Worm (Caenorhabditis elegans) whole organism, young adult: ENCODE measurements around the gene gck-4.

Experiments
- B0019.2 ChIP-seq: fragments of 200-800 bp; sonication (Bioruptor generic); conservative IDR thresholded peaks from 2 replicates; pipeline ENCODE4 v1.3.6; 2022; ENCODE audit warnings: missing genetic modification reagents, missing genetic modification characterization, missing compliant biosample characterization
- C06A6.2 ChIP-seq: fragments of 200-800 bp; sonication (Bioruptor generic); conservative IDR thresholded peaks from 2 replicates; pipeline ENCODE4 v1.3.6; 2022; ENCODE audit warnings: missing genetic modification characterization, missing compliant biosample characterization
- F10E7.11 ChIP-seq: sonication (generic microtip); optimal IDR thresholded peaks from 2 replicates; lab custom pipeline; 2017; ENCODE audit warnings: mild to moderate bottlenecking, missing genetic modification characterization, moderate library complexity, missing compliant biosample characterization
- F33H1.4 ChIP-seq: fragments of 200-800 bp; sonication (Bioruptor generic); IDR thresholded peaks from 2 replicates; pipeline ENCODE4 v1.3.6; 2022; ENCODE audit warnings: missing genetic modification reagents, missing genetic modification characterization, missing compliant biosample characterization
- F37B4.10 ChIP-seq: fragments of 200-800 bp; sonication (Bioruptor generic); IDR thresholded peaks from 2 replicates; pipeline ENCODE4 v1.3.6; 2022; ENCODE audit warnings: missing genetic modification characterization, missing compliant biosample characterization
- F55B11.4 ChIP-seq: sonication (generic microtip); optimal IDR thresholded peaks from 2 replicates; lab custom pipeline; 2016; ENCODE audit warnings: missing compliant biosample characterization, missing genetic modification characterization, borderline replicate concordance; ENCODE audit not compliant: insufficient read depth
- F57C9.4 ChIP-seq: sonication (generic microtip); optimal IDR thresholded peaks from 2 replicates; lab custom pipeline; 2017; ENCODE audit warnings: mild to moderate bottlenecking, missing genetic modification characterization, missing compliant biosample characterization
- K12H6.12 ChIP-seq: fragments of 200-800 bp; sonication (Bioruptor generic); optimal IDR thresholded peaks from 2 replicates; lab custom pipeline; 2018; ENCODE audit warnings: mild to moderate bottlenecking, missing genetic modification characterization, missing compliant biosample characterization
- Y53F4B.3 ChIP-seq: fragments of 200-800 bp; sonication (Bioruptor generic); IDR thresholded peaks from 2 replicates; pipeline ENCODE4 v1.3.6; 2022; ENCODE audit warnings: missing genetic modification reagents, missing genetic modification characterization, missing compliant biosample characterization
- ZK185.1 ChIP-seq: sonication (generic microtip); optimal IDR thresholded peaks from 2 replicates; lab custom pipeline; 2016; ENCODE audit warnings: mild to moderate bottlenecking, missing genetic modification characterization, missing compliant biosample characterization; ENCODE audit not compliant: poor library complexity, severe bottlenecking
- aptf-2 ChIP-seq: fragments of 200-800 bp; sonication (Bioruptor generic); conservative IDR thresholded peaks from 2 replicates; pipeline ENCODE4 v1.3.6; 2022; ENCODE audit warnings: missing genetic modification reagents, missing genetic modification characterization, missing compliant biosample characterization
- aptf-3 ChIP-seq: fragments of 200-800 bp; sonication (Bioruptor generic); IDR thresholded peaks from 2 replicates; pipeline ENCODE4 v1.3.6; 2022; ENCODE audit warnings: missing genetic modification characterization, missing compliant biosample characterization
- attf-5 ChIP-seq: fragments of 200-800 bp; sonication (Bioruptor generic); optimal IDR thresholded peaks from 2 replicates; lab custom pipeline; 2018; ENCODE audit warnings: mild to moderate bottlenecking, missing genetic modification characterization, missing compliant biosample characterization
- attf-6 ChIP-seq: fragments of 200-800 bp; sonication (Bioruptor generic); IDR thresholded peaks from 2 replicates; pipeline ENCODE4 v1.3.6; 2022; ENCODE audit warnings: missing genetic modification reagents, missing genetic modification characterization, missing compliant biosample characterization
- bed-2 ChIP-seq: fragments of 200-800 bp; sonication (Bioruptor generic); IDR thresholded peaks from 2 replicates; pipeline ENCODE4 v1.3.6; 2022; ENCODE audit warnings: missing genetic modification reagents, missing genetic modification characterization, missing compliant biosample characterization
- ceh-27 ChIP-seq: fragments of 200-800 bp; sonication (Bioruptor generic); optimal IDR thresholded peaks from 2 replicates; lab custom pipeline; 2018; ENCODE audit warnings: mild to moderate bottlenecking, missing genetic modification characterization, moderate library complexity, missing compliant biosample characterization
- ceh-40 ChIP-seq: fragments of 200-800 bp; sonication (Bioruptor generic); IDR thresholded peaks from 2 replicates; pipeline ENCODE4 v1.3.6; 2022; ENCODE audit warnings: missing genetic modification characterization, missing compliant biosample characterization
- die-1 ChIP-seq: sonication (generic microtip); optimal IDR thresholded peaks from 2 replicates; lab custom pipeline; 2016; ENCODE audit warnings: missing genotype, mild to moderate bottlenecking, missing genetic modification characterization, missing compliant biosample characterization
- dox-1 ChIP-seq: fragments of 200-800 bp; sonication (Bioruptor generic); IDR thresholded peaks from 2 replicates; pipeline ENCODE4 v1.3.6; 2022; ENCODE audit warnings: missing genetic modification reagents, missing genetic modification characterization, missing compliant biosample characterization
- dpff-1 ChIP-seq: sonication (generic microtip); optimal IDR thresholded peaks from 2 replicates; lab custom pipeline; 2017; ENCODE audit warnings: mild to moderate bottlenecking, missing genetic modification characterization, missing compliant biosample characterization
- dpl-1 ChIP-seq: fragments of 150-350 bp; optimal IDR thresholded peaks from 2 replicates; lab custom pipeline; 2014; ENCODE audit warnings: missing biosample characterization, missing genetic modification reagents, missing genetic modification characterization
- egl-18 ChIP-seq: fragments of 200-800 bp; sonication (Bioruptor generic); IDR thresholded peaks from 2 replicates; pipeline ENCODE4 v1.3.6; 2022; ENCODE audit warnings: missing genetic modification reagents, missing genetic modification characterization, missing compliant biosample characterization
- ekl-4 ChIP-seq: fragments of 200-800 bp; sonication (Bioruptor generic); IDR thresholded peaks from 2 replicates; pipeline ENCODE4 v1.3.6; 2022; ENCODE audit warnings: missing genetic modification reagents, missing genetic modification characterization, missing compliant biosample characterization
- ets-4 ChIP-seq: fragments of 200-800 bp; sonication (Bioruptor generic); optimal IDR thresholded peaks from 2 replicates; lab custom pipeline; 2018; ENCODE audit warnings: mild to moderate bottlenecking, missing genetic modification characterization, missing compliant biosample characterization
- fkh-3 ChIP-seq: sonication (generic microtip); optimal IDR thresholded peaks from 2 replicates; lab custom pipeline; 2016; ENCODE audit warnings: mild to moderate bottlenecking, missing genetic modification characterization, missing compliant biosample characterization
- hlh-12 ChIP-seq: sonication (generic microtip); optimal IDR thresholded peaks from 2 replicates; lab custom pipeline; 2016; ENCODE audit warnings: missing genetic modification characterization, missing compliant biosample characterization
- hlh-26 ChIP-seq: fragments of 200-800 bp; sonication (Bioruptor generic); conservative IDR thresholded peaks from 2 replicates; pipeline ENCODE4 v1.3.6; 2022; ENCODE audit warnings: missing genetic modification reagents, missing genetic modification characterization, missing compliant biosample characterization
- hmg-20 ChIP-seq: fragments of 200-800 bp; sonication (Bioruptor generic); IDR thresholded peaks from 2 replicates; pipeline ENCODE4 v1.3.6; 2022; ENCODE audit warnings: missing genetic modification reagents, missing genetic modification characterization, missing compliant biosample characterization
- hsf-1 ChIP-seq: fragments of 200-800 bp; sonication (Bioruptor generic); IDR thresholded peaks from 2 replicates; pipeline ENCODE4 v1.3.6; 2022; ENCODE audit warnings: missing genetic modification reagents, missing genetic modification characterization, missing compliant biosample characterization
- lag-1 ChIP-seq: fragments of 200-800 bp; sonication (Bioruptor generic); IDR thresholded peaks from 2 replicates; pipeline ENCODE4 v1.3.6; 2022; ENCODE audit warnings: missing genetic modification reagents, missing genetic modification characterization, missing compliant biosample characterization
- let-607 ChIP-seq, 2 experiments: fragments of 200-800 bp in 1 of 2; sonication (Bioruptor generic) in 1 of 2; sonication (generic microtip) in 1 of 2; optimal IDR thresholded peaks; 2 replicates each; lab custom pipeline; 2016 to 2018; ENCODE audit warnings: mild to moderate bottlenecking in 2 of 2, missing compliant biosample characterization in 2 of 2, missing genetic modification characterization in 2 of 2, moderate library complexity in 2 of 2, missing genotype in 1 of 2
- lin-35 ChIP-seq, 3 experiments: fragments of 150-350 bp in 2 of 3; sonication (generic microtip) in 1 of 3; optimal IDR thresholded peaks; 2 replicates each; lab custom pipeline; 2014 to 2018; ENCODE audit warnings: missing biosample characterization in 3 of 3, missing genetic modification characterization in 3 of 3, missing genetic modification reagents in 3 of 3
- lin-54 ChIP-seq: fragments of 200-800 bp; sonication (Bioruptor generic); optimal IDR thresholded peaks from 2 replicates; lab custom pipeline; 2018; ENCODE audit warnings: mild to moderate bottlenecking, missing genetic modification characterization, missing compliant biosample characterization
- lsl-1 ChIP-seq: fragments of 200-800 bp; sonication (Bioruptor generic); optimal IDR thresholded peaks from 2 replicates; lab custom pipeline; 2018; ENCODE audit warnings: mild to moderate bottlenecking, missing genetic modification characterization, moderate library complexity, missing compliant biosample characterization
- madf-10 ChIP-seq: sonication (generic microtip); optimal IDR thresholded peaks from 2 replicates; lab custom pipeline; 2016; ENCODE audit warnings: mild to moderate bottlenecking, missing genetic modification characterization, missing compliant biosample characterization
- mes-4 ChIP-seq: sonication (generic microtip); optimal IDR thresholded peaks from 2 replicates; lab custom pipeline; 2016; ENCODE audit warnings: missing genotype, missing genetic modification characterization, missing compliant biosample characterization
- nfya-1 ChIP-seq: sonication (generic microtip); optimal IDR thresholded peaks from 2 replicates; lab custom pipeline; 2017; ENCODE audit warnings: antibody characterized with exemption, missing compliant biosample characterization, missing genetic modification characterization, borderline replicate concordance; ENCODE audit not compliant: insufficient read depth
- nfya-2 ChIP-seq: fragments of 200-800 bp; sonication (Bioruptor generic); IDR thresholded peaks from 2 replicates; pipeline ENCODE4 v1.3.6; 2022; ENCODE audit warnings: missing genetic modification reagents, missing genetic modification characterization, missing compliant biosample characterization
- nhr-120 ChIP-seq: fragments of 200-800 bp; sonication (Bioruptor generic); IDR thresholded peaks from 2 replicates; pipeline ENCODE4 v1.3.6; 2022; ENCODE audit warnings: missing genetic modification characterization, missing compliant biosample characterization
- sea-2 ChIP-seq: fragments of 200-800 bp; sonication (Bioruptor generic); IDR thresholded peaks from 2 replicates; pipeline ENCODE4 v1.3.6; 2022; ENCODE audit warnings: missing genetic modification characterization, missing compliant biosample characterization
- tbp1 ChIP-seq: fragments of 200-800 bp; sonication (Bioruptor generic); optimal IDR thresholded peaks from 2 replicates; lab custom pipeline; 2018; ENCODE audit warnings: mild to moderate bottlenecking, missing genetic modification characterization, missing compliant biosample characterization
- unc-130 ChIP-seq: sonication (generic microtip); optimal IDR thresholded peaks from 2 replicates; lab custom pipeline; 2016; ENCODE audit warnings: missing genetic modification reagents, missing genetic modification characterization, missing compliant biosample characterization
- xnd-1 ChIP-seq: sonication (generic microtip); optimal IDR thresholded peaks from 2 replicates; lab custom pipeline; 2016; ENCODE audit warnings: missing genotype, missing genetic modification reagents, missing genetic modification characterization, missing compliant biosample characterization
- zim-3 ChIP-seq: sonication (generic microtip); optimal IDR thresholded peaks from 2 replicates; lab custom pipeline; 2017; ENCODE audit warnings: mild to moderate bottlenecking, missing genetic modification characterization, moderate library complexity, missing compliant biosample characterization
- ztf-26 ChIP-seq: sonication (generic microtip); optimal IDR thresholded peaks from 2 replicates; lab custom pipeline; 2017; ENCODE audit warnings: missing genetic modification characterization, missing compliant biosample characterization

Gene gck-4

DNA sequence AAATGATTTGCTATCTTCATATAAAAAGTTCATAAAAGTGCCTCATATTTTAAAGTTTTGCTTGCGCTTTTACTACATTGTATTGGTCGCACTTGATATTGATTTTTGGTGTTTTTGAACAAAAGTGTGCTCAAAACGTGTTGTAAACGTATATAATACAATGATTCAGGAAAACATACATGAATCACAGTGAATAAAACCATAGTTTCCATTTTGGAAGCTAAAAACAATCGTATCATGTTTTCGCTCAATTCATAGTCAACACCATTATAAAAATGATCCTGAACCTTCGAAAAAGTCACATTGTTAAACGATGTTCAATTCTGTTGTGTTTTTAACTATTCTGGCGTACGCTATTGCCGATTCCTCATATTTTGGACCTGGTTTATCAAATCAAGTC is 29.7 kb upstream of the gck-4 start, which contains the start of gene C40C9.3:
C40C9.3 (plus strand) TSS at position 301 of the 400 bp plus-strand sequence.
- TF ChIP-seq mes-4 (tag; lab: Kevin White, UChicago) (no peak), F57C9.4 (no peak), F10E7.11 (tag; lab: Kevin White, UChicago) (no peak), die-1 (tag; lab: Kevin White, UChicago) (no peak), attf-5 (GFP tag; lab: Kevin White, UChicago) (no peak), aptf-2 (GFP tag; lab: Robert Waterston, UW) (no peak), hlh-26 (GFP tag; lab: Robert Waterston, UW) (no peak), fkh-3 (tag; lab: Kevin White, UChicago) (no peak), lsl-1 (GFP tag; lab: Kevin White, UChicago) (no peak), hlh-12 (no peak), lin-54 (GFP tag; lab: Kevin White, UChicago) (no peak), nfya-1 (tag; lab: Kevin White, UChicago) (no peak), C06A6.2 (GFP tag; lab: Robert Waterston, UW) (no peak), ztf-26 (tag; lab: Kevin White, UChicago) (no peak), sea-2 (GFP tag; lab: Robert Waterston, UW) (no peak), xnd-1 (tag; lab: Kevin White, UChicago) (no peak), madf-10 (no peak), unc-130 (GFP tag; lab: Kevin White, UChicago) (no peak), ceh-27 (no peak), ets-4 (GFP tag; lab: Kevin White, UChicago) (no peak)

DNA sequence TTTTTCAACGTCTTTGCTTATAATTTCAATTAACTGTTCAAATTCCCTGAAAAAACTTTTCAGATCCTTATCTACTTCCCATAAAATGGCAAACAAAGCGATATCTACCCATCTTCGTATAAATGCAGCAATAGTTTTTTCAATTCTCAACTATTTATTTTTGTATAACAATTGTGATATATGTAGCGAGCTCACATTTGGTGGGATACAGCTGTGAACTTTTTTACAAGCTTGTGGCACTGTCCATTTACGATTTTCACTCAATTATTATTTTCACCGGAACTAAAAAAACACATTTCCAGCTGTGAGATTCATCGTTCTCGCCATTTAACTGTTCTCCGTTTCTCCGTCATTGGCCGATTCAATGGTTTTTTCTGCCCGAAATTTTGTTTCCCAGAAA is 26.2 kb upstream of the gck-4 start, which contains the start of gene C40C9.4:
C40C9.4 (plus strand) TSS at position 301 of the 400 bp plus-strand sequence.
- TF ChIP-seq attf-6 (GFP tag; lab: Robert Waterston, UW) = no peak
- TF ChIP-seq C06A6.2 (GFP tag; lab: Robert Waterston, UW) = no peak
- TF ChIP-seq F55B11.4 = no peak

DNA sequence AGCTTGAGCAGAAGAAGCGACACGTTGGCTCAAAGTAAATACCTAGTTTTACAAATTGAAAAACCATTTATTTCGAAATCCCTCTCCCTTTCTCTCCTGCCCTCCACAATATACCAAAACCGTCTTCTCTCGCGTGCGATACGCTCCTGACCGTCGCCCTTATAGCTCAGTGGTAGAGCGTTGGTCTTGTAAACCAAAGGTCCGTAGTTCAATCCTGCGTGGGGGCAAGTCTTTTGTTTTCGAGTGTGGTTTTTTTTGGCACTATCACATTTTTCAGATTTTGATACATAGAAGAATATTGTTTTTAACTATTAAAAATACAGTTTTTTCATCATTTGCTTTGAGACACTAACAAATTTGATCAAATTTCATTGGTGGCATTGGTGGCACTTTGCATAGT is 23.4 kb upstream of the gck-4 start:
- TF ChIP-seq F33H1.4 (GFP tag; lab: Robert Waterston, UW) (no peak), K12H6.12 (tag; lab: Kevin White, UChicago) (peak; percentile 20), lin-35 (GFP tag; optimal IDR thresholded peaks at IDR 0.05; lab: Kevin White, UChicago) (peak in 1 of 3 experiments; percentile 53), ZK185.1 (peak; percentile 58), fkh-3 (tag; lab: Kevin White, UChicago) (no peak), die-1 (tag; lab: Kevin White, UChicago) (peak; percentile 87), ceh-40 (peak; percentile 85), zim-3 (tag; lab: Kevin White, UChicago) (no peak), dpff-1 (no peak), hlh-26 (GFP tag; lab: Robert Waterston, UW) (no peak), sea-2 (GFP tag; lab: Robert Waterston, UW) (no peak), B0019.2 (GFP tag; lab: Robert Waterston, UW) (no peak), hsf-1 (GFP tag; lab: Robert Waterston, UW) (0 out of 2 replicates have a peak, but pooled peaks have one; percentile 12), Y53F4B.3 (GFP tag; lab: Robert Waterston, UW) (no peak), dpl-1 (GFP tag; lab: Kevin White, UChicago) (no peak), xnd-1 (tag; lab: Kevin White, UChicago) (no peak), ekl-4 (GFP tag; lab: Robert Waterston, UW) (0 out of 2 replicates have a peak, but pooled peaks have one; percentile 28), tbp1 (GFP tag; lab: Kevin White, UChicago) (peak; percentile 91), aptf-3 (GFP tag; lab: Robert Waterston, UW) (peak; percentile 79; the same call in 1 of the 2 replicates), lag-1 (GFP tag; lab: Robert Waterston, UW) (no peak), nhr-120 (GFP tag; lab: Robert Waterston, UW) (no peak), egl-18 (GFP tag; lab: Robert Waterston, UW) (no peak), nfya-2 (GFP tag; lab: Robert Waterston, UW) (no peak), hmg-20 (GFP tag; lab: Robert Waterston, UW) (peak; percentile 57; the same call in 1 of the 2 replicates), dox-1 (GFP tag; lab: Robert Waterston, UW) (peak; percentile 80), ztf-26 (tag; lab: Kevin White, UChicago) (peak; percentile 10), bed-2 (GFP tag; lab: Robert Waterston, UW) (no peak), let-607 (tag; optimal IDR thresholded peaks at IDR 0.05; lab: Kevin White, UChicago) (peak in 1 of 2 experiments; percentile 4), F37B4.10 (GFP tag; lab: Robert Waterston, UW) (no peak)
